Worm (Caenorhabditis elegans) whole organism, L3 larva: ENCODE results near the gene mrp-2.

Source experiments
- aly-2 ChIP-seq: fragments of 150-350 bp; optimal IDR thresholded peaks from 2 replicates; lab custom pipeline; 2014; ENCODE audit warnings: missing biosample characterization, missing genetic modification characterization
- ama-1 ChIP-seq: fragments of 150-350 bp; optimal IDR thresholded peaks from 2 replicates; lab custom pipeline; 2018
- ceh-28 ChIP-seq: fragments of 150-350 bp; optimal IDR thresholded peaks from 2 replicates; lab custom pipeline; 2014; ENCODE audit warnings: missing biosample characterization, missing genetic modification reagents, missing genetic modification characterization
- daf-12 ChIP-seq: fragments of 150-350 bp; optimal IDR thresholded peaks from 2 replicates; lab custom pipeline; 2014; ENCODE audit warnings: missing biosample characterization, missing genetic modification reagents, missing genetic modification characterization
- nhr-11 ChIP-seq: fragments of 150-350 bp; optimal IDR thresholded peaks from 2 replicates; lab custom pipeline; 2014; ENCODE audit warnings: missing biosample characterization, missing genetic modification characterization
- nhr-237 ChIP-seq: fragments of 150-350 bp; optimal IDR thresholded peaks from 2 replicates; lab custom pipeline; 2014; ENCODE audit warnings: missing biosample characterization, missing genetic modification characterization
- nhr-28 ChIP-seq: fragments of 150-350 bp; optimal IDR thresholded peaks from 2 replicates; lab custom pipeline; 2014; ENCODE audit warnings: missing biosample characterization, missing genetic modification characterization
- nhr-76 ChIP-seq: fragments of 150-350 bp; sonication (generic microtip); optimal IDR thresholded peaks from 5 replicates; lab custom pipeline; 2014; ENCODE audit warnings: missing biosample characterization, missing genetic modification characterization
- nhr-77 ChIP-seq: fragments of 150-350 bp; optimal IDR thresholded peaks from 2 replicates; lab custom pipeline; 2014; ENCODE audit warnings: missing biosample characterization, missing genetic modification characterization
- pqm-1 ChIP-seq: fragments of 150-350 bp; optimal IDR thresholded peaks from 2 replicates; lab custom pipeline; 2017; ENCODE audit warnings: missing biosample characterization, missing genetic modification characterization, inconsistent platforms
- unc-39 ChIP-seq: sonication (generic microtip); optimal IDR thresholded peaks from 4 replicates; lab custom pipeline; 2017; ENCODE audit warnings: missing biosample characterization, missing genetic modification characterization

- TF ChIP-seq nhr-77 (tag; lab: Kevin White, UChicago) (no peak), nhr-237 (tag; lab: Kevin White, UChicago) (no peak), unc-39 (no peak), ama-1 (lab: Kevin White, UChicago) (no peak), nhr-28 (tag; lab: Kevin White, UChicago) (no peak), aly-2 (tag; lab: Kevin White, UChicago) (no peak), nhr-76 (tag; lab: Kevin White, UChicago) (no peak), daf-12 (no peak), pqm-1 (no peak), ceh-28 (tag; lab: Kevin White, UChicago) (no peak), nhr-11 (tag; lab: Kevin White, UChicago) (no peak)
Measured at ce11 chrX:608392-608791, 35.9 kb upstream of the mrp-2 start, which contains the start of gene F13C5.5.
